Fruit fly (Drosophila melanogaster) whole organism, prepupa: ENCODE results near the gene CG17197.

ENCODE experiments used
- CG31627 ChIP-seq: fragments of 200-800 bp; sonication (Bioruptor generic); optimal IDR thresholded peaks from 3 replicates; lab custom pipeline; 2016; ENCODE audit warnings: missing biosample characterization, missing genetic modification characterization
- CG7368 ChIP-seq: fragments of 200-800 bp; sonication (Bioruptor generic); optimal IDR thresholded peaks from 3 replicates; lab custom pipeline; 2016; ENCODE audit warnings: missing biosample characterization, missing genetic modification characterization
- CG8119 ChIP-seq: fragments of 200-800 bp; sonication (Bioruptor generic); IDR thresholded peaks from 3 replicates; pipeline ENCODE4 v1.3.6; 2022; ENCODE audit warnings: missing biosample characterization, missing genetic modification characterization
- cyc ChIP-seq: fragments of 200-800 bp; sonication (Bioruptor generic); optimal IDR thresholded peaks from 3 replicates; lab custom pipeline; 2016; ENCODE audit warnings: missing biosample characterization, missing genetic modification characterization
- lz ChIP-seq: fragments of 200-800 bp; sonication (Bioruptor generic); optimal IDR thresholded peaks from 3 replicates; lab custom pipeline; 2016; ENCODE audit warnings: missing biosample characterization, missing genetic modification characterization

- TF ChIP-seq CG31627 (GFP tag; lab: Kevin White, UChicago) (no peak), lz (GFP tag; lab: Kevin White, UChicago) (no peak), CG7368 (GFP tag; lab: Kevin White, UChicago) (no peak), CG8119 (GFP tag; lab: Robert Waterston, UW) (no peak), cyc (GFP tag; lab: Kevin White, UChicago) (no peak)
Measured at dm6 chr3R:25739727-25740126, 35.4 kb downstream of the CG17197 start.
